Worm (Caenorhabditis elegans) whole organism, L4 larva: ENCODE measurements around the gene C49C3.6.

Experiments
- D1046.2 ChIP-seq: fragments of 200-800 bp; sonication (Bioruptor generic); IDR thresholded peaks from 2 replicates; pipeline ENCODE4 v1.3.6; 2022; ENCODE audit warnings: missing genetic modification characterization, missing compliant biosample characterization
- F37D6.2 ChIP-seq: sonication (generic microtip); optimal IDR thresholded peaks from 2 replicates; lab custom pipeline; 2016; ENCODE audit warnings: mild to moderate bottlenecking, missing genetic modification characterization, missing compliant biosample characterization
- Y48G9A.11 ChIP-seq: fragments of 200-800 bp; sonication (Bioruptor generic); IDR thresholded peaks from 2 replicates; pipeline ENCODE4 v1.3.6; 2022; ENCODE audit warnings: missing genetic modification reagents, missing genetic modification characterization, missing compliant biosample characterization
- Y75B8A.6 ChIP-seq: fragments of 200-800 bp; sonication (Bioruptor generic); IDR thresholded peaks from 2 replicates; pipeline ENCODE4 v1.3.6; 2022; ENCODE audit warnings: missing genetic modification reagents, missing genetic modification characterization, missing compliant biosample characterization
- ZK337.2 ChIP-seq: fragments of 200-800 bp; sonication (Bioruptor generic); IDR thresholded peaks from 2 replicates; pipeline ENCODE4 v1.3.6; 2022; ENCODE audit warnings: missing genetic modification reagents, missing genetic modification characterization, missing compliant biosample characterization
- ZK546.5 ChIP-seq, 2 experiments: sonication (generic microtip); optimal IDR thresholded peaks; 2 replicates each; lab custom pipeline; 2017; ENCODE audit warnings: missing biosample characterization in 2 of 2, missing genetic modification characterization in 2 of 2
- aha-1 ChIP-seq: fragments of 150-350 bp; peaks from one replicate; lab custom pipeline; 2014; ENCODE audit warnings: missing biosample characterization, missing genetic modification characterization
- arid-1 ChIP-seq: fragments of 200-800 bp; sonication (Bioruptor generic); conservative IDR thresholded peaks from 2 replicates; pipeline ENCODE4 v1.3.6; 2022; ENCODE audit warnings: missing genetic modification reagents, missing genetic modification characterization, missing compliant biosample characterization
- ceh-20 ChIP-seq: fragments of 200-800 bp; sonication (Bioruptor generic); IDR thresholded peaks from 2 replicates; pipeline ENCODE4 v1.3.6; 2022; ENCODE audit warnings: missing genetic modification reagents, missing genetic modification characterization, missing compliant biosample characterization
- ceh-32 ChIP-seq: sonication (generic microtip); optimal IDR thresholded peaks from 2 replicates; lab custom pipeline; 2016; ENCODE audit warnings: mild to moderate bottlenecking, missing genetic modification characterization, missing compliant biosample characterization; ENCODE audit not compliant: poor library complexity
- ctbp-1 ChIP-seq: fragments of 200-800 bp; sonication (Bioruptor generic); IDR thresholded peaks from 2 replicates; pipeline ENCODE4 v1.3.6; 2022; ENCODE audit warnings: missing genetic modification reagents, missing genetic modification characterization, missing compliant biosample characterization
- daf-16 ChIP-seq, 3 experiments: sonication (generic microtip); optimal IDR thresholded peaks; 2 replicates each; lab custom pipeline; 2016 to 2017; ENCODE audit warnings: missing genetic modification characterization in 3 of 3, missing genetic modification reagents in 3 of 3, mild to moderate bottlenecking in 2 of 3, missing compliant biosample characterization in 2 of 3, missing biosample characterization in 1 of 3, moderate library complexity in 1 of 3
- daf-19 ChIP-seq: fragments of 200-800 bp; sonication (Bioruptor generic); conservative IDR thresholded peaks from 2 replicates; pipeline ENCODE4 v1.3.6; 2022; ENCODE audit warnings: missing genetic modification characterization, missing compliant biosample characterization
- dmd-6 ChIP-seq: fragments of 200-800 bp; sonication (Bioruptor generic); IDR thresholded peaks from 2 replicates; pipeline ENCODE4 v1.3.6; 2022; ENCODE audit warnings: missing genetic modification reagents, missing genetic modification characterization, missing compliant biosample characterization
- dmd-8 ChIP-seq: fragments of 200-800 bp; sonication (Bioruptor generic); IDR thresholded peaks from 2 replicates; pipeline ENCODE4 v1.3.6; 2022; ENCODE audit warnings: missing genetic modification characterization, missing compliant biosample characterization
- dpl-1 ChIP-seq: fragments of 150-350 bp; optimal IDR thresholded peaks from 2 replicates; lab custom pipeline; 2014; ENCODE audit warnings: missing biosample characterization, missing genetic modification reagents, missing genetic modification characterization
- dve-1 ChIP-seq: sonication (generic microtip); optimal IDR thresholded peaks from 2 replicates; lab custom pipeline; 2017; ENCODE audit warnings: antibody characterized with exemption, mild to moderate bottlenecking, missing genetic modification characterization, missing compliant biosample characterization; ENCODE audit not compliant: insufficient read depth
- hif-1 ChIP-seq, 2 experiments: sonication (generic microtip); optimal IDR thresholded peaks; 2 replicates each; lab custom pipeline; 2016 to 2017; ENCODE audit warnings: missing compliant biosample characterization in 2 of 2, missing genetic modification characterization in 2 of 2, missing genetic modification reagents in 2 of 2, missing genotype in 2 of 2, mild to moderate bottlenecking in 1 of 2
- hlh-11 ChIP-seq: fragments of 200-800 bp; sonication (Bioruptor generic); optimal IDR thresholded peaks from 2 replicates; lab custom pipeline; 2018; ENCODE audit warnings: mild to moderate bottlenecking, missing genetic modification characterization, missing compliant biosample characterization
- hlh-30 ChIP-seq: sonication (generic microtip); optimal IDR thresholded peaks from 2 replicates; lab custom pipeline; 2017; ENCODE audit warnings: antibody characterized with exemption, mild to moderate bottlenecking, missing genetic modification characterization, missing compliant biosample characterization; ENCODE audit not compliant: insufficient read depth
- lin-38 ChIP-seq: fragments of 200-800 bp; sonication (Bioruptor generic); IDR thresholded peaks from 2 replicates; pipeline ENCODE4 v1.3.6; 2022; ENCODE audit warnings: missing genetic modification reagents, missing genetic modification characterization, missing compliant biosample characterization
- lsy-2 ChIP-seq, 2 experiments: fragments of 150-350 bp in 1 of 2; sonication (generic microtip) in 1 of 2; optimal IDR thresholded peaks; 2 replicates each; lab custom pipeline; 2014 to 2017; ENCODE audit warnings: missing biosample characterization in 2 of 2, missing genetic modification characterization in 2 of 2
- mdl-1 ChIP-seq, 2 experiments: fragments of 150-350 bp in 1 of 2; sonication (generic microtip) in 1 of 2; optimal IDR thresholded peaks; 2 replicates each; lab custom pipeline; 2014 to 2017; ENCODE audit warnings: missing biosample characterization in 2 of 2, missing genetic modification characterization in 2 of 2
- mep-1 ChIP-seq: fragments of 150-350 bp; sonication (generic microtip); optimal IDR thresholded peaks from 3 replicates; lab custom pipeline; 2014; ENCODE audit warnings: missing biosample characterization, missing genetic modification characterization
- mes-2 ChIP-seq: sonication (generic microtip); optimal IDR thresholded peaks from 2 replicates; lab custom pipeline; 2016; ENCODE audit warnings: missing genotype, mild to moderate bottlenecking, missing genetic modification characterization, missing compliant biosample characterization; ENCODE audit not compliant: poor library complexity, severe bottlenecking
- mxl-3 ChIP-seq: fragments of 200-800 bp; sonication (Bioruptor generic); optimal IDR thresholded peaks from 2 replicates; lab custom pipeline; 2018; ENCODE audit warnings: mild to moderate bottlenecking, missing genetic modification characterization, missing compliant biosample characterization
- nhr-102 ChIP-seq: sonication (generic microtip); optimal IDR thresholded peaks from 2 replicates; lab custom pipeline; 2016; ENCODE audit warnings: mild to moderate bottlenecking, missing genetic modification characterization, moderate library complexity, missing compliant biosample characterization
- nhr-11 ChIP-seq: fragments of 150-350 bp; optimal IDR thresholded peaks from 2 replicates; lab custom pipeline; 2014; ENCODE audit warnings: missing biosample characterization, missing genetic modification characterization
- nhr-41 ChIP-seq: fragments of 200-800 bp; sonication (Bioruptor generic); IDR thresholded peaks from 2 replicates; pipeline ENCODE4 v1.3.6; 2022; ENCODE audit warnings: missing genetic modification reagents, missing genetic modification characterization, missing compliant biosample characterization
- nhr-6 ChIP-seq: fragments of 150-350 bp; optimal IDR thresholded peaks from 2 replicates; lab custom pipeline; 2014; ENCODE audit warnings: missing biosample characterization, missing genetic modification characterization
- pha-4 ChIP-seq, 2 experiments: fragments of 150-350 bp in 1 of 2; fragments of 200-800 bp in 1 of 2; sonication (Bioruptor generic) in 1 of 2; IDR thresholded peaks in 1 of 2; optimal IDR thresholded peaks in 1 of 2; 2 replicates each; pipeline versions ENCODE4 v1.3.6 to Lab custom; 2014 to 2022; ENCODE audit warnings: missing genetic modification characterization in 2 of 2, missing genetic modification reagents in 2 of 2, missing biosample characterization in 1 of 2, missing compliant biosample characterization in 1 of 2
- php-3 ChIP-seq: fragments of 200-800 bp; sonication (Bioruptor generic); IDR thresholded peaks from 2 replicates; pipeline ENCODE4 v1.3.6; 2022; ENCODE audit warnings: missing genetic modification reagents, missing genetic modification characterization, missing compliant biosample characterization
- pqm-1 ChIP-seq: sonication (generic microtip); optimal IDR thresholded peaks from 2 replicates; lab custom pipeline; 2017; ENCODE audit warnings: missing biosample characterization, missing genetic modification characterization
- rbr-2 ChIP-seq: sonication (generic microtip); optimal IDR thresholded peaks from 2 replicates; lab custom pipeline; 2016; ENCODE audit warnings: missing genotype, missing genetic modification characterization, missing compliant biosample characterization
- snpc-1.2 ChIP-seq: fragments of 200-800 bp; sonication (Bioruptor generic); IDR thresholded peaks from 2 replicates; pipeline ENCODE4 v1.3.6; 2022; ENCODE audit warnings: missing genetic modification reagents, missing genetic modification characterization, missing compliant biosample characterization
- snpc-4 ChIP-seq: fragments of 150-350 bp; optimal IDR thresholded peaks from 2 replicates; lab custom pipeline; 2014; ENCODE audit warnings: missing biosample characterization, missing genetic modification characterization
- spr-3 ChIP-seq: fragments of 200-800 bp; sonication (Bioruptor generic); optimal IDR thresholded peaks from 2 replicates; lab custom pipeline; 2018; ENCODE audit warnings: mild to moderate bottlenecking, missing genetic modification characterization, missing compliant biosample characterization
- unc-62 ChIP-seq, 3 experiments: fragments of 150-350 bp in 1 of 3; sonication (generic microtip); optimal IDR thresholded peaks in 2 of 3; peaks in 1 of 3; 1 replicate in 1 of 3; 2 replicates in 2 of 3; lab custom pipeline; 2014 to 2017; ENCODE audit warnings: missing biosample characterization in 3 of 3, missing genetic modification characterization in 3 of 3, missing genetic modification reagents in 3 of 3, missing genotype in 1 of 3
- vab-7 ChIP-seq: fragments of 200-800 bp; sonication (Bioruptor generic); IDR thresholded peaks from 2 replicates; pipeline ENCODE4 v1.3.6; 2022; ENCODE audit warnings: missing genetic modification reagents, missing genetic modification characterization, missing compliant biosample characterization
- zag-1 ChIP-seq: fragments of 150-350 bp; optimal IDR thresholded peaks from 2 replicates; lab custom pipeline; 2014; ENCODE audit warnings: missing biosample characterization, missing genetic modification characterization
- ztf-11 ChIP-seq: fragments of 150-350 bp; optimal IDR thresholded peaks from 2 replicates; lab custom pipeline; 2014; ENCODE audit warnings: missing biosample characterization, missing genetic modification characterization

Gene C49C3.6

ce11 chrIV:17284511-17285089, 46.7 kb upstream of the C49C3.6 start:
- 0 out of 2 replicates have a peak, but pooled peaks have one; percentile 16 for TF ChIP-seq lin-38 (GFP tag; lab: Robert Waterston, UW)
- TF ChIP-seq snpc-1.2 (GFP tag; lab: Robert Waterston, UW), result peak; percentile 44; the same call in 1 of the 2 replicates
- TF ChIP-seq Y48G9A.11, result peak; percentile 41; the same call in 1 of the 2 replicates

- TF ChIP-seq dmd-8 (GFP tag; lab: Robert Waterston, UW) (no peak), pqm-1 (tag; lab: Kevin White, UChicago) (no peak), ctbp-1 (GFP tag; lab: Robert Waterston, UW) (peak; percentile 63; the same call in 1 of the 2 replicates), mep-1 (peak; percentile 12), pha-4 (GFP tag; IDR thresholded peaks at IDR 0.05; lab: Robert Waterston, UW) (no peak), pha-4 (tag; optimal IDR thresholded peaks at IDR 0.05; lab: Kevin White, UChicago) (no peak), Y75B8A.6 (GFP tag; lab: Robert Waterston, UW) (0 out of 2 replicates have a peak, but pooled peaks have one; percentile 20), vab-7 (GFP tag; lab: Robert Waterston, UW) (no peak), zag-1 (tag; lab: Kevin White, UChicago) (no peak), aha-1 (tag; lab: Kevin White, UChicago) (no peak), rbr-2 (tag; lab: Kevin White, UChicago) (peak; percentile 7), nhr-11 (tag; lab: Kevin White, UChicago) (no peak), arid-1 (no peak), hif-1 (tag; optimal IDR thresholded peaks at IDR 0.05; lab: Kevin White, UChicago) (peak in 1 of 2 experiments; percentile 26), ZK546.5 (tag; optimal IDR thresholded peaks at IDR 0.05; lab: Kevin White, UChicago) (no peak), daf-19 (GFP tag; lab: Robert Waterston, UW) (no peak), snpc-4 (tag; lab: Kevin White, UChicago) (no peak), ceh-32 (tag; lab: Kevin White, UChicago) (no peak), F37D6.2 (no peak), snpc-1.2 (GFP tag; lab: Robert Waterston, UW) (0 out of 2 replicates have a peak, but pooled peaks have one; percentile 34), dmd-6 (GFP tag; lab: Robert Waterston, UW) (0 out of 2 replicates have a peak, but pooled peaks have one; percentile 25), php-3 (GFP tag; lab: Robert Waterston, UW) (no peak), mdl-1 (tag; optimal IDR thresholded peaks at IDR 0.05; lab: Kevin White, UChicago) (peak in 1 of 2 experiments; percentile 3), ztf-11 (tag; lab: Kevin White, UChicago) (no peak), daf-16 (GFP tag; optimal IDR thresholded peaks at IDR 0.05; lab: Kevin White, UChicago) (no peak), daf-16 (tag; optimal IDR thresholded peaks at IDR 0.05; lab: Kevin White, UChicago) (no peak), dve-1 (peak; percentile 11), D1046.2 (GFP tag; lab: Robert Waterston, UW) (no peak), mxl-3 (no peak), nhr-6 (tag; lab: Kevin White, UChicago) (no peak), nhr-41 (GFP tag; lab: Robert Waterston, UW) (no peak), lsy-2 (tag; optimal IDR thresholded peaks at IDR 0.05; lab: Kevin White, UChicago) (peak in 1 of 2 experiments; percentile 52), unc-62 (GFP tag; optimal IDR thresholded peaks at IDR 0.05 in 1 of 2; lab: Kevin White, UChicago) (peak in 1 of 2 experiments; percentile 49), unc-62 (tag; optimal IDR thresholded peaks at IDR 0.05; lab: Kevin White, UChicago) (no peak), nhr-102 (tag; lab: Kevin White, UChicago) (no peak), dpl-1 (GFP tag; lab: Kevin White, UChicago) (no peak), mes-2 (peak; percentile 42), ceh-20 (peak; percentile 39; the same call in 1 of the 2 replicates), hlh-30 (no peak), ZK337.2 (GFP tag; lab: Robert Waterston, UW) (no peak), hlh-11 (tag; lab: Kevin White, UChicago) (no peak), spr-3 (no peak)
- TF ChIP-seq, all 104 proteins: peak for 13
Observed at ce11 chrIV:17285263-17285662, 46.1 kb upstream of the C49C3.6 start.
